Worm (Caenorhabditis elegans) whole organism, L2 larva: ENCODE results near the gene H12D21.11.

ENCODE experiments used
- blmp-1 ChIP-seq: sonication (generic microtip); optimal IDR thresholded peaks from 2 replicates; lab custom pipeline; 2017; ENCODE audit warnings: missing genetic modification characterization, mild to moderate bottlenecking, missing compliant biosample characterization, antibody characterized with exemption, moderate library complexity; ENCODE audit not compliant: insufficient read depth
- ceh-82 ChIP-seq: fragments of 150-350 bp; optimal IDR thresholded peaks from 2 replicates; lab custom pipeline; 2014; ENCODE audit warnings: missing biosample characterization, missing genetic modification characterization
- elt-1 ChIP-seq: fragments of 150-350 bp; optimal IDR thresholded peaks from 2 replicates; lab custom pipeline; 2014; ENCODE audit warnings: missing biosample characterization, missing genetic modification characterization
- lin-13 ChIP-seq: fragments of 150-350 bp; optimal IDR thresholded peaks from 2 replicates; lab custom pipeline; 2014; ENCODE audit warnings: missing biosample characterization, missing genetic modification reagents, missing genetic modification characterization
- mab-5 ChIP-seq: fragments of 150-350 bp; optimal IDR thresholded peaks from 2 replicates; lab custom pipeline; 2014; ENCODE audit warnings: missing biosample characterization, missing genetic modification characterization
- nhr-12 ChIP-seq: fragments of 150-350 bp; optimal IDR thresholded peaks from 2 replicates; lab custom pipeline; 2014; ENCODE audit warnings: missing biosample characterization, missing genetic modification characterization
- nhr-237 ChIP-seq: fragments of 150-350 bp; optimal IDR thresholded peaks from 2 replicates; lab custom pipeline; 2014; ENCODE audit warnings: missing biosample characterization, missing genetic modification characterization
- nhr-77 ChIP-seq: fragments of 150-350 bp; optimal IDR thresholded peaks from 2 replicates; lab custom pipeline; 2014; ENCODE audit warnings: missing biosample characterization, missing genetic modification characterization
- snpc-4 ChIP-seq: fragments of 150-350 bp; optimal IDR thresholded peaks from 2 replicates; lab custom pipeline; 2014; ENCODE audit warnings: missing biosample characterization, missing genetic modification characterization

DNA sequence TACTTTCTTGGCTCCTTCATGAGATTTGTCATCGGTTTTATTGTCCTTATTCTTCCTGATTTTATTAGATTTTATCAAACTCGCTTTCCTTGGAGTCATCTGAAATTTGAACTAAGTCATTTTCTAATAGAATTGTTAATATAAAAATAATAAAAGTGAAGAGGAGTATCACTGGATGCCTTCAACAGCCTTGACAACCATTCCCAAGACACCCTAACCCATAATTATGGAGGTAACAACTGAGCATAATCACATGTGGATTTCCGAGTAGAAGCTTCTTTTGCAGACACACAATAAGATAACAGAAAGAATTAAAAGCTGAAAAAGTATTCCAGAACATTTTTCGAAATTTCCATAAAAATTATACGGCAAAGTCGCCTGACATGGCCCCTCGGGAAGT is 40.0 kb downstream of the H12D21.11 start, which contains the start of gene F02D8.9:
- no peak for TF ChIP-seq nhr-77 (tag; lab: Kevin White, UChicago)
- TF ChIP-seq nhr-237 (tag; lab: Kevin White, UChicago), result no peak
- no peak for TF ChIP-seq blmp-1
- TF ChIP-seq nhr-12, result no peak
- no peak for TF ChIP-seq lin-13 (GFP tag; lab: Kevin White, UChicago)
- TF ChIP-seq ceh-82 (tag; lab: Kevin White, UChicago), result no peak
- no peak for TF ChIP-seq snpc-4 (tag; lab: Kevin White, UChicago)
- no peak for TF ChIP-seq mab-5 (tag; lab: Kevin White, UChicago)
- no peak for TF ChIP-seq elt-1 (tag; lab: Kevin White, UChicago)
